Worm (Caenorhabditis elegans) whole organism, L3 larva: ENCODE results near the gene F40F9.10.

Experiments used
- elt-3 ChIP-seq, 3 experiments: fragments of 150-350 bp in 1 of 3; sonication (generic microtip) in 2 of 3; optimal IDR thresholded peaks; 2 replicates in 2 of 3; 4 replicates in 1 of 3; lab custom pipeline; 2014 to 2017; ENCODE audit warnings: missing biosample characterization in 3 of 3, missing genetic modification characterization in 3 of 3
- lin-15B ChIP-seq: fragments of 150-350 bp; optimal IDR thresholded peaks from 2 replicates; lab custom pipeline; 2014; ENCODE audit warnings: missing biosample characterization, missing genetic modification characterization
- nhr-77 ChIP-seq: fragments of 150-350 bp; optimal IDR thresholded peaks from 2 replicates; lab custom pipeline; 2014; ENCODE audit warnings: missing biosample characterization, missing genetic modification characterization

DNA sequence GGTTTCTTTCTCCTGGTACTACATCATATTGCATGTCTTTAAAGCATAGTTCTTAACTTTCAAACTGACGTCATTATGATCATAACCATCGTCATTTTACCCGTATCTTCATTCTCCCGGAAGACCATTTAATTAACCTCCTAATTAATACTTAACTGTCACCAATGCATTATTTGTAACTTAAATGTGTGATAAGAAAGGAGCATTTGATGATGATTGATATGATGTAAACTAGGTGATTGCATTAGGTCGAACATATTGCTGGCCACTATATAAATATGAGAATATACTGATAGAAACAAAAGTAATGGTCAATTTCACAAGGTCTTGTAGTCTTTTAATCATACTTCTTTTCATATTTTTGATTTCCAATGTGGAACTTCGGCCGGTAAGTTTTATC is 42.8 kb upstream of the F40F9.10 start, which contains the start of gene hrg-3:
- TF ChIP-seq nhr-77: no peak
- no peak for TF ChIP-seq lin-15B (tag; lab: Kevin White, UChicago)
- no peak for TF ChIP-seq elt-3 (tag; optimal IDR thresholded peaks at IDR 0.05; lab: Kevin White, UChicago)
